Worm (Caenorhabditis elegans): ENCODE measurements around the gene ham-2.

DNA sequence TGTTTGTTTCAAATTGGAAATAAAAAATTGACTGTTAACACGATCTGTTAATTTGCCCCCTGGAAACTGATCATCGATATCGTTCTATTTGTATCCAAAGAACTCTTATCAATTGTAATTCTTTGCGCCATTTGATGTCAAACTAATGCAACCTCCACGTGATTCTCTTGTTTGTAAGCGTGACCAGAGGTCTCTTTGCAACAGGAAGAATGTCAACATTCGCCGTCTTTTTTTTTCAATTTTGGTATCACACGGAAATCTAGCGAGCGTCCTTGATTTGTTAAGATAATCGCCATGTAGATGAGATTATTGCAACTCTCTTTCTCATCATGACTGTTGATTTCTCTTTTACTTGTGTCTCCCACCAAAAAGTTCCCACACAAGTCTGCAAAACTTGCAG, 25.6 kb upstream of the ham-2 start:
- TF ChIP-seq ref-1 (GFP tag; conservative IDR thresholded peaks at IDR 0.05) (no peak), tab-1 (GFP tag; IDR thresholded peaks at IDR 0.05) (no peak), ztf-23 (GFP tag; IDR thresholded peaks at IDR 0.05) (no peak), T22C8.4 (GFP tag; IDR thresholded peaks at IDR 0.05) (no peak), cog-1 (tag; optimal IDR thresholded peaks at IDR 0.05) (no peak), klf-2 (GFP tag; conservative IDR thresholded peaks at IDR 0.05) (no peak), flt-1 (GFP tag; IDR thresholded peaks at IDR 0.05) (no peak)

Measured in whole organism, midembryonic.